Fruit fly (Drosophila melanogaster): ENCODE measurements around the gene B52.

- no peak for TF ChIP-seq ttk (optimal IDR thresholded peaks at IDR 0.05)
- no peak for TF ChIP-seq h (optimal IDR thresholded peaks at IDR 0.05)
- no peak for TF ChIP-seq Myc (optimal IDR thresholded peaks at IDR 0.05)
Observed at dm6 chr3R:13659865-13660738, 1.0 kb upstream of the B52 start, which contains the start of gene Hrb87F.
